Worm (Caenorhabditis elegans): ENCODE measurements around the gene C16D9.6.

ce11 chrV:8245457-8245856, 4.7 kb downstream of the C16D9.6 start, which contains the start of gene C16D9.5:
- no peak for TF ChIP-seq sox-4 (tag; optimal IDR thresholded peaks at IDR 0.05)
- no peak for TF ChIP-seq C08G9.2 (tag; optimal IDR thresholded peaks at IDR 0.05)
- no peak for TF ChIP-seq unc-86 (tag; optimal IDR thresholded peaks at IDR 0.05)
- no peak for TF ChIP-seq hlh-15 (tag; optimal IDR thresholded peaks at IDR 0.05)

Data from whole organism, late embryonic.